Worm (Caenorhabditis elegans) whole organism, mixed stage, embryonic: ENCODE measurements around the gene nhr-157.

Source experiments
- M03D4.4 ChIP-seq: sonication (generic microtip); optimal IDR thresholded peaks from 2 replicates; lab custom pipeline; 2017; ENCODE audit warnings: mild to moderate bottlenecking, missing genetic modification characterization, missing compliant biosample characterization
- bed-3 ChIP-seq: fragments of 200-800 bp; sonication (Bioruptor generic); optimal IDR thresholded peaks from 3 replicates; lab custom pipeline; 2018; ENCODE audit warnings: mild to moderate bottlenecking, missing genetic modification characterization, moderate library complexity, missing compliant biosample characterization
- ceh-39 ChIP-seq: fragments of 150-350 bp; optimal IDR thresholded peaks from 2 replicates; lab custom pipeline; 2014; ENCODE audit warnings: missing biosample characterization, missing genetic modification characterization
- ceh-43 ChIP-seq: fragments of 200-800 bp; sonication (Bioruptor generic); optimal IDR thresholded peaks from 2 replicates; lab custom pipeline; 2018; ENCODE audit warnings: mild to moderate bottlenecking, missing genetic modification characterization, moderate library complexity, missing compliant biosample characterization
- ceh-83 ChIP-seq: fragments of 200-800 bp; sonication (Bioruptor generic); optimal IDR thresholded peaks from 2 replicates; lab custom pipeline; 2018; ENCODE audit warnings: mild to moderate bottlenecking, missing genetic modification characterization, missing compliant biosample characterization
- ces-1 ChIP-seq: fragments of 150-350 bp; optimal IDR thresholded peaks from 2 replicates; lab custom pipeline; 2014; ENCODE audit warnings: missing biosample characterization, missing genetic modification reagents, missing genetic modification characterization
- cnd-1 ChIP-seq: fragments of 200-800 bp; sonication (Bioruptor generic); optimal IDR thresholded peaks from 2 replicates; lab custom pipeline; 2018; ENCODE audit warnings: mild to moderate bottlenecking, missing genetic modification characterization, missing compliant biosample characterization
- drap-1 ChIP-seq: fragments of 200-800 bp; sonication (Bioruptor generic); optimal IDR thresholded peaks from 3 replicates; lab custom pipeline; 2018; ENCODE audit warnings: mild to moderate bottlenecking, missing genetic modification characterization, missing compliant biosample characterization
- elt-1 ChIP-seq: sonication (generic microtip); optimal IDR thresholded peaks from 2 replicates; lab custom pipeline; 2017; ENCODE audit warnings: missing genetic modification characterization, mild to moderate bottlenecking, missing compliant biosample characterization, antibody characterized with exemption, moderate library complexity, borderline replicate concordance; ENCODE audit not compliant: insufficient read depth
- elt-3 ChIP-seq: fragments of 150-350 bp; optimal IDR thresholded peaks from 2 replicates; lab custom pipeline; 2014; ENCODE audit warnings: missing biosample characterization, missing genetic modification characterization
- flh-1 ChIP-seq: fragments of 200-800 bp; sonication (Bioruptor generic); optimal IDR thresholded peaks from 2 replicates; lab custom pipeline; 2018; ENCODE audit warnings: mild to moderate bottlenecking, missing genetic modification characterization, moderate library complexity, missing compliant biosample characterization
- ham-2 ChIP-seq: fragments of 200-800 bp; sonication (Bioruptor generic); optimal IDR thresholded peaks from 2 replicates; lab custom pipeline; 2018; ENCODE audit warnings: mild to moderate bottlenecking, missing genetic modification characterization, missing compliant biosample characterization
- hlh-1 ChIP-seq: fragments of 150-350 bp; optimal IDR thresholded peaks from 2 replicates; lab custom pipeline; 2014; ENCODE audit warnings: missing biosample characterization, missing genetic modification reagents, missing genetic modification characterization
- lin-13 ChIP-seq: fragments of 150-350 bp; optimal IDR thresholded peaks from 2 replicates; lab custom pipeline; 2014; ENCODE audit warnings: missing biosample characterization, missing genetic modification characterization
- lin-32 ChIP-seq: fragments of 200-800 bp; sonication (Bioruptor generic); optimal IDR thresholded peaks from 2 replicates; lab custom pipeline; 2018; ENCODE audit warnings: mild to moderate bottlenecking, missing genetic modification characterization, missing compliant biosample characterization
- lsy-2 ChIP-seq: fragments of 150-350 bp; optimal IDR thresholded peaks from 2 replicates; lab custom pipeline; 2014; ENCODE audit warnings: missing biosample characterization, missing genetic modification characterization
- mep-1 ChIP-seq: fragments of 150-350 bp; optimal IDR thresholded peaks from 2 replicates; lab custom pipeline; 2017; ENCODE audit warnings: missing biosample characterization, missing genetic modification reagents, missing genetic modification characterization, inconsistent platforms
- mls-2 ChIP-seq: sonication (generic microtip); optimal IDR thresholded peaks from 2 replicates; lab custom pipeline; 2016; ENCODE audit warnings: mild to moderate bottlenecking, missing genetic modification characterization, moderate library complexity, missing compliant biosample characterization
- nhr-12 ChIP-seq: fragments of 150-350 bp; optimal IDR thresholded peaks from 2 replicates; lab custom pipeline; 2014; ENCODE audit warnings: missing biosample characterization, missing genetic modification characterization
- nhr-2 ChIP-seq: fragments of 150-350 bp; optimal IDR thresholded peaks from 2 replicates; lab custom pipeline; 2014; ENCODE audit warnings: missing biosample characterization, missing genetic modification characterization
- nhr-237 ChIP-seq: fragments of 150-350 bp; optimal IDR thresholded peaks from 2 replicates; lab custom pipeline; 2014; ENCODE audit warnings: missing biosample characterization, missing genetic modification characterization
- nhr-76 ChIP-seq: sonication (generic microtip); optimal IDR thresholded peaks from 2 replicates; lab custom pipeline; 2017; ENCODE audit warnings: missing biosample characterization, missing genetic modification characterization
- pha-4 ChIP-seq: fragments of 150-350 bp; optimal IDR thresholded peaks from 2 replicates; lab custom pipeline; 2018; ENCODE audit warnings: missing biosample characterization, missing genetic modification reagents, missing genetic modification characterization
- sem-2 ChIP-seq: fragments of 200-800 bp; sonication (Bioruptor generic); optimal IDR thresholded peaks from 2 replicates; lab custom pipeline; 2018; ENCODE audit warnings: mild to moderate bottlenecking, missing genetic modification characterization, missing compliant biosample characterization
- snpc-4 ChIP-seq: fragments of 150-350 bp; optimal IDR thresholded peaks from 2 replicates; lab custom pipeline; 2014; ENCODE audit warnings: missing biosample characterization, missing genetic modification characterization
- sptf-1 ChIP-seq: sonication (generic microtip); optimal IDR thresholded peaks from 2 replicates; lab custom pipeline; 2017; ENCODE audit warnings: mild to moderate bottlenecking, missing genetic modification characterization, moderate library complexity, missing compliant biosample characterization
- tbx-8 ChIP-seq: fragments of 200-800 bp; sonication (Bioruptor generic); optimal IDR thresholded peaks from 2 replicates; lab custom pipeline; 2018; ENCODE audit warnings: mild to moderate bottlenecking, missing genetic modification characterization, moderate library complexity, missing compliant biosample characterization
- unc-120 ChIP-seq: sonication (generic microtip); optimal IDR thresholded peaks from 2 replicates; lab custom pipeline; 2017; ENCODE audit warnings: missing genetic modification characterization, missing compliant biosample characterization; ENCODE audit not compliant: poor library complexity, severe bottlenecking
- unc-39 ChIP-seq: fragments of 150-350 bp; optimal IDR thresholded peaks from 2 replicates; lab custom pipeline; 2014; ENCODE audit warnings: missing biosample characterization, missing genetic modification characterization
- unc-62 ChIP-seq: fragments of 150-350 bp; optimal IDR thresholded peaks from 2 replicates; lab custom pipeline; 2014; ENCODE audit warnings: missing biosample characterization, missing genetic modification reagents, missing genetic modification characterization
- zip-8 ChIP-seq: fragments of 150-350 bp; optimal IDR thresholded peaks from 2 replicates; lab custom pipeline; 2014; ENCODE audit warnings: missing biosample characterization, missing genetic modification characterization

The nhr-157 gene

ce11 chrV:3892361-3892904 is 23.6 kb upstream of the nhr-157 start, which contains the start of gene C17E7.4:
Gene C17E7.4 (plus strand): TSS chrV:3892854.
- TF ChIP-seq pha-4 (tag; lab: Kevin White, UChicago) (no peak), tbx-8 (no peak), ham-2 (GFP tag; lab: Kevin White, UChicago) (no peak), unc-62 (GFP tag; lab: Kevin White, UChicago) (no peak), ces-1 (GFP tag; lab: Kevin White, UChicago) (no peak), mls-2 (tag; lab: Kevin White, UChicago) (no peak), ceh-43 (GFP tag; lab: Kevin White, UChicago) (no peak), unc-120 (tag; lab: Kevin White, UChicago) (no peak), ceh-39 (tag; lab: Kevin White, UChicago) (no peak), drap-1 (no peak), flh-1 (no peak), cnd-1 (tag; lab: Kevin White, UChicago) (no peak), unc-39 (tag; lab: Kevin White, UChicago) (no peak), M03D4.4 (tag; lab: Kevin White, UChicago) (no peak), nhr-237 (tag; lab: Kevin White, UChicago) (no peak)

ce11 chrV:3891919-3892318 is 23.1 kb upstream of the nhr-157 start, which contains the start of gene C17E7.12:
Gene C17E7.12 (minus strand): TSS chrV:3892019.
- TF ChIP-seq nhr-2 (tag; lab: Kevin White, UChicago) (no peak), cnd-1 (tag; lab: Kevin White, UChicago) (no peak)
- TF ChIP-seq, all 35 proteins: peak for 0

ce11 chrV:3890761-3891160 is 22.0 kb upstream of the nhr-157 start, which contains the start of gene C17E7.9:
Gene C17E7.9 (minus strand): TSS chrV:3890861.
- TF ChIP-seq snpc-4 (tag; lab: Kevin White, UChicago): no peak
- TF ChIP-seq unc-62 (GFP tag; lab: Kevin White, UChicago): no peak
- TF ChIP-seq cnd-1 (tag; lab: Kevin White, UChicago): no peak
- no peak for TF ChIP-seq lin-32 (GFP tag; lab: Kevin White, UChicago)
- no peak for TF ChIP-seq mls-2 (tag; lab: Kevin White, UChicago)
- no peak for TF ChIP-seq lin-13 (tag; lab: Kevin White, UChicago)
- TF ChIP-seq tbx-8: no peak
- no peak for TF ChIP-seq zip-8
- no peak for TF ChIP-seq drap-1
- TF ChIP-seq unc-39 (tag; lab: Kevin White, UChicago): no peak
- no peak for TF ChIP-seq ces-1 (GFP tag; lab: Kevin White, UChicago)
- no peak for TF ChIP-seq ceh-39 (tag; lab: Kevin White, UChicago)
- no peak for TF ChIP-seq ceh-43 (GFP tag; lab: Kevin White, UChicago)
- no peak for TF ChIP-seq nhr-237 (tag; lab: Kevin White, UChicago)
- TF ChIP-seq lsy-2 (tag; lab: Kevin White, UChicago): no peak
- no peak for TF ChIP-seq elt-3 (tag; lab: Kevin White, UChicago)

- no peak for TF ChIP-seq sptf-1 (tag; lab: Kevin White, UChicago)
- TF ChIP-seq lsy-2 (tag; lab: Kevin White, UChicago): no peak
- no peak for TF ChIP-seq elt-3 (tag; lab: Kevin White, UChicago)
- TF ChIP-seq zip-8: no peak
- no peak for TF ChIP-seq elt-1 (tag; lab: Kevin White, UChicago)
- TF ChIP-seq hlh-1 (tag; lab: Kevin White, UChicago): no peak
Measured at ce11 chrV:3889113-3889512, 20.3 kb upstream of the nhr-157 start, which contains the start of gene C17E7.13. Gene C17E7.13 (minus strand): TSS chrV:3889288.

- no peak for TF ChIP-seq mls-2 (tag; lab: Kevin White, UChicago)
- TF ChIP-seq, all 35 proteins: peak for 0
Measured at ce11 chrV:3886104-3886503, 17.3 kb upstream of the nhr-157 start, which contains the start of gene nhr-124. Gene nhr-124 (minus strand): TSS chrV:3886204.

- TF ChIP-seq pha-4 (tag; lab: Kevin White, UChicago) (no peak), ceh-83 (GFP tag; lab: Kevin White, UChicago) (no peak), bed-3 (GFP tag; lab: Kevin White, UChicago) (no peak), tbx-8 (no peak), sem-2 (GFP tag; lab: Kevin White, UChicago) (no peak), lin-13 (tag; lab: Kevin White, UChicago) (no peak), elt-1 (tag; lab: Kevin White, UChicago) (no peak), nhr-12 (tag; lab: Kevin White, UChicago) (no peak), unc-120 (tag; lab: Kevin White, UChicago) (no peak), unc-39 (tag; lab: Kevin White, UChicago) (no peak), nhr-76 (tag; lab: Kevin White, UChicago) (no peak), M03D4.4 (tag; lab: Kevin White, UChicago) (no peak), ceh-39 (tag; lab: Kevin White, UChicago) (no peak), mls-2 (tag; lab: Kevin White, UChicago) (no peak), nhr-237 (tag; lab: Kevin White, UChicago) (no peak), mep-1 (tag; lab: Kevin White, UChicago) (no peak), zip-8 (no peak), sptf-1 (tag; lab: Kevin White, UChicago) (no peak)
Measured at ce11 chrV:3884550-3884949, 15.7 kb upstream of the nhr-157 start.
